Fruit fly (Drosophila melanogaster) whole organism, prepupa: Measurements from ENCODE around the gene drongo.
A peak's percentile ranks its signal among the peaks of the same experiment; 100 is the strongest.

Source experiments
- Blimp-1 ChIP-seq: fragments of 200-800 bp; sonication (Bioruptor generic); optimal IDR thresholded peaks from 3 replicates; lab custom pipeline; 2017; ENCODE audit warnings: missing biosample characterization, missing genetic modification characterization, mild to moderate bottlenecking, moderate library complexity, missing genetic modification reagents
- CG10631 ChIP-seq: fragments of 200-800 bp; sonication (Bioruptor generic); optimal IDR thresholded peaks from 2 replicates; lab custom pipeline; 2016; ENCODE audit warnings: missing biosample characterization, missing genetic modification characterization
- CG11294 ChIP-seq: fragments of 200-800 bp; sonication (Bioruptor generic); IDR thresholded peaks from 2 replicates; pipeline ENCODE4 v1.3.6; 2022; ENCODE audit warnings: missing biosample characterization, missing genetic modification characterization
- CG11762 ChIP-seq: fragments of 200-800 bp; sonication (Bioruptor generic); optimal IDR thresholded peaks from 3 replicates; lab custom pipeline; 2016; ENCODE audit warnings: missing biosample characterization, missing genetic modification characterization; ENCODE audit not compliant: insufficient read depth
- CG11902 ChIP-seq: fragments of 200-800 bp; sonication (Bioruptor generic); optimal IDR thresholded peaks from 3 replicates; lab custom pipeline; 2016; ENCODE audit warnings: missing biosample characterization, missing genetic modification characterization
- CG15336 ChIP-seq: fragments of 200-800 bp; sonication (Bioruptor generic); IDR thresholded peaks from 2 replicates; pipeline ENCODE4 v1.3.6; 2022; ENCODE audit warnings: missing biosample characterization, missing genetic modification characterization
- CG1621 ChIP-seq: fragments of 200-800 bp; sonication (Bioruptor generic); optimal IDR thresholded peaks from 3 replicates; lab custom pipeline; 2018; ENCODE audit warnings: missing biosample characterization, mild to moderate bottlenecking, missing genetic modification characterization
- CG16779 ChIP-seq: fragments of 200-800 bp; sonication (Bioruptor generic); optimal IDR thresholded peaks from 3 replicates; lab custom pipeline; 2017; ENCODE audit warnings: missing biosample characterization, mild to moderate bottlenecking, missing genetic modification characterization
- CG31627 ChIP-seq: fragments of 200-800 bp; sonication (Bioruptor generic); optimal IDR thresholded peaks from 3 replicates; lab custom pipeline; 2016; ENCODE audit warnings: missing biosample characterization, missing genetic modification characterization
- CG32006 ChIP-seq: fragments of 200-800 bp; sonication (Bioruptor generic); optimal IDR thresholded peaks from 3 replicates; lab custom pipeline; 2017; ENCODE audit warnings: missing biosample characterization, mild to moderate bottlenecking, missing genetic modification characterization
- CG34406 ChIP-seq: fragments of 200-800 bp; sonication (Bioruptor generic); optimal IDR thresholded peaks from 3 replicates; lab custom pipeline; 2016; ENCODE audit warnings: missing biosample characterization, missing genetic modification characterization
- CG3919 ChIP-seq: fragments of 200-800 bp; sonication (Bioruptor generic); optimal IDR thresholded peaks from 3 replicates; lab custom pipeline; 2016; ENCODE audit warnings: missing biosample characterization, missing genetic modification characterization
- CG4318 ChIP-seq: fragments of 200-800 bp; sonication (Bioruptor generic); optimal IDR thresholded peaks from 3 replicates; lab custom pipeline; 2017; ENCODE audit warnings: missing biosample characterization, mild to moderate bottlenecking, missing genetic modification characterization
- CG6163 ChIP-seq: fragments of 200-800 bp; sonication (Bioruptor generic); IDR thresholded peaks from 3 replicates; pipeline ENCODE4 v1.3.6; 2022; ENCODE audit warnings: missing biosample characterization, missing genetic modification characterization
- CG6808 ChIP-seq: fragments of 200-800 bp; sonication (Bioruptor generic); optimal IDR thresholded peaks from 3 replicates; lab custom pipeline; 2017; ENCODE audit warnings: missing biosample characterization, missing genetic modification characterization, mild to moderate bottlenecking, moderate library complexity, missing genetic modification reagents
- CG6854 ChIP-seq: fragments of 200-800 bp; sonication (Bioruptor generic); optimal IDR thresholded peaks from 2 replicates; lab custom pipeline; 2017; ENCODE audit warnings: missing biosample characterization, mild to moderate bottlenecking, missing genetic modification characterization
- CG8119 ChIP-seq: fragments of 200-800 bp; sonication (Bioruptor generic); IDR thresholded peaks from 3 replicates; pipeline ENCODE4 v1.3.6; 2022; ENCODE audit warnings: missing biosample characterization, missing genetic modification characterization
- CG8319 ChIP-seq: fragments of 200-800 bp; sonication (Bioruptor generic); optimal IDR thresholded peaks from 3 replicates; lab custom pipeline; 2016; ENCODE audit warnings: missing biosample characterization, missing genetic modification characterization
- CG8632 ChIP-seq: fragments of 200-800 bp; sonication (Bioruptor generic); optimal IDR thresholded peaks from 3 replicates; lab custom pipeline; 2016; ENCODE audit warnings: missing biosample characterization, missing genetic modification characterization
- CG9139 ChIP-seq: fragments of 200-800 bp; sonication (Bioruptor generic); optimal IDR thresholded peaks from 3 replicates; lab custom pipeline; 2017; ENCODE audit warnings: missing biosample characterization, mild to moderate bottlenecking, missing genetic modification characterization
- Eip75B ChIP-seq: fragments of 200-800 bp; sonication (Bioruptor generic); optimal IDR thresholded peaks from 3 replicates; lab custom pipeline; 2016; ENCODE audit warnings: missing biosample characterization, missing genetic modification characterization
- Eip93F ChIP-seq: fragments of 200-800 bp; sonication (Bioruptor generic); optimal IDR thresholded peaks from 2 replicates; lab custom pipeline; 2016; ENCODE audit warnings: missing biosample characterization, mild to moderate bottlenecking, missing genetic modification characterization
- Ets96B ChIP-seq: fragments of 200-800 bp; optimal IDR thresholded peaks from 2 replicates; lab custom pipeline; 2019; ENCODE audit warnings: missing biosample characterization, mild to moderate bottlenecking, missing genetic modification characterization, moderate library complexity
- Hr38 ChIP-seq: sonication (Bioruptor generic); optimal IDR thresholded peaks from 2 replicates; lab custom pipeline; 2016; ENCODE audit warnings: missing biosample characterization, missing genetic modification characterization
- Hr39 ChIP-seq: fragments of 200-800 bp; sonication (Bioruptor generic); optimal IDR thresholded peaks from 2 replicates; lab custom pipeline; 2016; ENCODE audit warnings: missing biosample characterization, missing genetic modification characterization
- Lpt ChIP-seq: fragments of 200-800 bp; sonication (Bioruptor generic); optimal IDR thresholded peaks from 3 replicates; lab custom pipeline; 2016; ENCODE audit warnings: missing biosample characterization, missing genetic modification characterization
- Met ChIP-seq: fragments of 200-800 bp; sonication (Bioruptor generic); optimal IDR thresholded peaks from 3 replicates; lab custom pipeline; 2016; ENCODE audit warnings: missing biosample characterization, missing genetic modification characterization
- OdsH ChIP-seq: fragments of 200-800 bp; sonication (Bioruptor generic); optimal IDR thresholded peaks from 3 replicates; lab custom pipeline; 2016; ENCODE audit warnings: missing biosample characterization, missing genetic modification characterization
- Smox ChIP-seq: fragments of 200-800 bp; sonication (Bioruptor generic); optimal IDR thresholded peaks from 3 replicates; lab custom pipeline; 2016; ENCODE audit warnings: missing biosample characterization, missing genetic modification characterization
- Sox102F ChIP-seq: fragments of 200-800 bp; sonication (Bioruptor generic); optimal IDR thresholded peaks from 2 replicates; lab custom pipeline; 2016; ENCODE audit warnings: missing biosample characterization, mild to moderate bottlenecking, missing genetic modification characterization
- Sox14 ChIP-seq: fragments of 200-800 bp; sonication (Bioruptor generic); optimal IDR thresholded peaks from 3 replicates; lab custom pipeline; 2016; ENCODE audit warnings: missing biosample characterization, missing genetic modification characterization
- Sox15 ChIP-seq: fragments of 200-800 bp; sonication (Bioruptor generic); optimal IDR thresholded peaks from 3 replicates; lab custom pipeline; 2016; ENCODE audit warnings: missing biosample characterization, missing genetic modification characterization
- acj6 ChIP-seq: fragments of 200-800 bp; sonication (Bioruptor generic); optimal IDR thresholded peaks from 3 replicates; lab custom pipeline; 2016; ENCODE audit warnings: missing biosample characterization, missing genetic modification characterization
- cyc ChIP-seq: fragments of 200-800 bp; sonication (Bioruptor generic); optimal IDR thresholded peaks from 3 replicates; lab custom pipeline; 2016; ENCODE audit warnings: missing biosample characterization, missing genetic modification characterization
- dsx ChIP-seq: fragments of 200-800 bp; optimal IDR thresholded peaks from 3 replicates; lab custom pipeline; 2019; ENCODE audit warnings: missing biosample characterization, mild to moderate bottlenecking, missing genetic modification characterization, moderate library complexity; ENCODE audit not compliant: poor library complexity, severe bottlenecking
- eg ChIP-seq: fragments of 200-800 bp; sonication (Bioruptor generic); IDR thresholded peaks from 3 replicates; pipeline ENCODE4 v1.3.6; 2022; ENCODE audit warnings: missing biosample characterization, missing genetic modification characterization
- esn ChIP-seq: fragments of 200-800 bp; sonication (Bioruptor generic); optimal IDR thresholded peaks from 2 replicates; lab custom pipeline; 2016; ENCODE audit warnings: missing biosample characterization, mild to moderate bottlenecking, missing genetic modification characterization, moderate library complexity
- fd85E ChIP-seq: fragments of 200-800 bp; sonication (Bioruptor generic); optimal IDR thresholded peaks from 3 replicates; lab custom pipeline; 2016; ENCODE audit warnings: missing biosample characterization, missing genetic modification characterization
- fkh ChIP-seq: fragments of 200-800 bp; sonication (Bioruptor generic); optimal IDR thresholded peaks from 3 replicates; lab custom pipeline; 2017; ENCODE audit warnings: missing biosample characterization, mild to moderate bottlenecking, missing genetic modification characterization, moderate library complexity
- lz ChIP-seq: fragments of 200-800 bp; sonication (Bioruptor generic); optimal IDR thresholded peaks from 3 replicates; lab custom pipeline; 2016; ENCODE audit warnings: missing biosample characterization, missing genetic modification characterization
- net ChIP-seq: fragments of 200-800 bp; sonication (Bioruptor generic); optimal IDR thresholded peaks from 3 replicates; lab custom pipeline; 2016; ENCODE audit warnings: missing biosample characterization, missing genetic modification characterization
- pdm3 ChIP-seq: fragments of 200-800 bp; sonication (Bioruptor generic); optimal IDR thresholded peaks from 3 replicates; lab custom pipeline; 2016; ENCODE audit warnings: missing biosample characterization, missing genetic modification characterization
- spab ChIP-seq: fragments of 200-800 bp; sonication (Bioruptor generic); optimal IDR thresholded peaks from 2 replicates; lab custom pipeline; 2017; ENCODE audit warnings: missing biosample characterization, mild to moderate bottlenecking, missing genetic modification characterization, missing genetic modification reagents
- svp ChIP-seq: fragments of 200-800 bp; sonication (Bioruptor generic); peaks from one replicate; lab custom pipeline; 2016; ENCODE audit warnings: missing biosample characterization, missing genetic modification characterization
- topi ChIP-seq: fragments of 200-800 bp; sonication (Bioruptor generic); optimal IDR thresholded peaks from 3 replicates; lab custom pipeline; 2016; ENCODE audit warnings: missing biosample characterization, missing genetic modification characterization
- vri ChIP-seq: fragments of 200-800 bp; sonication (Bioruptor generic); optimal IDR thresholded peaks from 3 replicates; lab custom pipeline; 2016; ENCODE audit warnings: missing biosample characterization, mild to moderate bottlenecking, missing genetic modification characterization

Gene drongo

dm6 chr2L:847189-847987 lies 3.5 kb downstream of the drongo start (continued):
- TF ChIP-seq Sox15 (GFP tag; lab: Kevin White, UChicago) (peak; percentile 37), CG6163 (GFP tag; lab: Robert Waterston, UW) (peak; percentile 45; the same call in 2 of the 3 replicates), CG34406 (peak; percentile 53), dsx (no peak), CG6808 (GFP tag; lab: Kevin White, UChicago) (peak; percentile 52), Sox14 (peak; percentile 27), esn (GFP tag; lab: Kevin White, UChicago) (peak; percentile 63), Smox (GFP tag; lab: Kevin White, UChicago) (peak; percentile 44), CG32006 (GFP tag; lab: Kevin White, UChicago) (peak; percentile 87), net (GFP tag; lab: Kevin White, UChicago) (peak; percentile 59), spab (peak; percentile 24), CG3919 (peak; percentile 55), CG31627 (peak; percentile 56), CG10631 (GFP tag; lab: Kevin White, UChicago) (peak; percentile 50), Hr39 (GFP tag; lab: Kevin White, UChicago) (peak; percentile 59), CG11294 (no peak), Lpt (GFP tag; lab: Kevin White, UChicago) (peak; percentile 26), CG11902 (GFP tag; lab: Kevin White, UChicago) (no peak), Ets96B (peak; percentile 47), Met (GFP tag; lab: Kevin White, UChicago) (peak; percentile 36), Hr38 (GFP tag; lab: Kevin White, UChicago) (no peak), CG6854 (peak; percentile 73)

DNA sequence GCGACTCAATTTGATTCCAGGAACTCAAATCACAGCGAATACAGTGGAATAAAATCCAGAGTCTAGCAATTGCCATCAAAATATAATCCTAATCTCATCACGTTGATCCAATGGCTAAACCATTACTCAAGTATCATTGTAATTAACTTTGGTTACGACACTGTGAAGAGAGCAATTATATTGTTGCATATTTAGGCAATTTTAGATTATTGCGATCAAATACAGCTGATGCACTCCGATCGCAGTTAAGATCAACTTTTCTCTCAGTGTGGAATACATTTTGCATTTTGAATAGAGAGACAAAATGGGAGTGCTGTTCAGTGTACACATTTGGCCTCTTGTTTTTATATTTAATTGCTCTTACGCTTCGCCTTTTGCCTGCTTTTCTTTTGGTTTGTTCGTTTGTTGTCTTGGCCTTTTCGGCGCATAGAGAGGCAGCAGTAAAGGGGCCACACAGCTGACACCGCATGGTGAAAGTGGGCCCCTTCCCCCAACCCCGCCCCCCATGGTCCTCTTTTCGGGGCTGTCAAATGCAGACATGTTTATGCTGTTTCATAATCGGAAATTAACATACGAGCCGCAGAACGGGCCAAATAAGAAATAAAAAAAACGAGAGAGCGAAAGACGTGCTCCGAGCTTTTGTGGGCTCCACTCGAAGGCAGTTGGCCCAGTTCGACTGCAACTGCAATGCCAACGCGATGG lies 4.6 kb downstream of the drongo start:
- TF ChIP-seq net (GFP tag; lab: Kevin White, UChicago) (peak; percentile 61), svp (GFP tag; lab: Kevin White, UChicago) (peak; percentile 76), fkh (GFP tag; lab: Kevin White, UChicago) (peak; percentile 12), Eip75B (GFP tag; lab: Kevin White, UChicago) (peak; percentile 30), fd85E (GFP tag; lab: Kevin White, UChicago) (no peak), Sox15 (GFP tag; lab: Kevin White, UChicago) (peak; percentile 21), eg (GFP tag; lab: Robert Waterston, UW) (peak; percentile 73), CG1621 (tag; lab: Kevin White, UChicago) (peak; percentile 14), Hr38 (GFP tag; lab: Kevin White, UChicago) (no peak), CG16779 (tag; lab: Kevin White, UChicago) (peak; percentile 48), pdm3 (GFP tag; lab: Kevin White, UChicago) (peak; percentile 72), topi (peak; percentile 61), CG4318 (GFP tag; lab: Kevin White, UChicago) (peak; percentile 80), OdsH (GFP tag; lab: Kevin White, UChicago) (peak; percentile 67), CG11294 (peak; percentile 45; the same call in 1 of the 2 replicates), CG3919 (peak; percentile 69), CG15336 (GFP tag; lab: Robert Waterston, UW) (peak; percentile 85), CG9139 (GFP tag; lab: Kevin White, UChicago) (no peak), CG34406 (peak; percentile 56), cyc (GFP tag; lab: Kevin White, UChicago) (peak; percentile 61), Sox14 (peak; percentile 24), acj6 (peak; percentile 73), CG8632 (GFP tag; lab: Kevin White, UChicago) (peak; percentile 13), CG11762 (GFP tag; lab: Kevin White, UChicago) (peak; percentile 47), dsx (no peak), lz (GFP tag; lab: Kevin White, UChicago) (peak; percentile 65), vri (GFP tag; lab: Kevin White, UChicago) (peak; percentile 58), Eip93F (GFP tag; lab: Kevin White, UChicago) (no peak), Blimp-1 (peak; percentile 57), CG8119 (peak; percentile 68; the same call in 2 of the 3 replicates), Sox102F (GFP tag; lab: Kevin White, UChicago) (peak; percentile 66), CG11902 (GFP tag; lab: Kevin White, UChicago) (peak; percentile 6), Hr39 (GFP tag; lab: Kevin White, UChicago) (peak; percentile 66), CG8319 (GFP tag; lab: Kevin White, UChicago) (peak; percentile 28), CG6163 (GFP tag; lab: Robert Waterston, UW) (peak; percentile 70), Smox (GFP tag; lab: Kevin White, UChicago) (peak; percentile 62)
